Fruit fly (Drosophila melanogaster): Measurements from ENCODE around the gene CG31674.

Gene CG31674

dm6 chr2L:20823196-20824105 is 7.6 kb upstream of the CG31674 start:
- TF ChIP-seq CG5204 (GFP tag; optimal IDR thresholded peaks at IDR 0.05) (no peak), bab1 (GFP tag; optimal IDR thresholded peaks at IDR 0.05) (peak; percentile 44), toe (GFP tag; optimal IDR thresholded peaks at IDR 0.05) (peak; percentile 17), tj (GFP tag; optimal IDR thresholded peaks at IDR 0.05) (peak; percentile 49), kay (GFP tag; ENCODE audit: borderline replicate concordance) (peak; percentile 41), CG33017 (tag; optimal IDR thresholded peaks at IDR 0.05) (no peak), CG11617 (GFP tag; optimal IDR thresholded peaks at IDR 0.05) (no peak), cic (GFP tag; optimal IDR thresholded peaks at IDR 0.05) (peak; percentile 86), pad (GFP tag; optimal IDR thresholded peaks at IDR 0.05) (peak; percentile 100), CG14711 (tag; optimal IDR thresholded peaks at IDR 0.05) (no peak), cnc (optimal IDR thresholded peaks at IDR 0.05) (no peak), Crg-1 (GFP tag; optimal IDR thresholded peaks at IDR 0.05) (no peak), Mnt (GFP tag; optimal IDR thresholded peaks at IDR 0.05) (peak; percentile 99), CG1620 (GFP tag; optimal IDR thresholded peaks at IDR 0.05) (no peak), Clk (GFP tag; optimal IDR thresholded peaks at IDR 0.05) (no peak), CG12768 (GFP tag; optimal IDR thresholded peaks at IDR 0.05) (peak; percentile 48), CG7045 (GFP tag; optimal IDR thresholded peaks at IDR 0.05) (no peak), Hr96 (GFP tag; optimal IDR thresholded peaks at IDR 0.05) (peak; percentile 46), ovo (GFP tag; optimal IDR thresholded peaks at IDR 0.05) (peak; percentile 73), CG7101 (tag; optimal IDR thresholded peaks at IDR 0.05) (no peak)

DNA sequence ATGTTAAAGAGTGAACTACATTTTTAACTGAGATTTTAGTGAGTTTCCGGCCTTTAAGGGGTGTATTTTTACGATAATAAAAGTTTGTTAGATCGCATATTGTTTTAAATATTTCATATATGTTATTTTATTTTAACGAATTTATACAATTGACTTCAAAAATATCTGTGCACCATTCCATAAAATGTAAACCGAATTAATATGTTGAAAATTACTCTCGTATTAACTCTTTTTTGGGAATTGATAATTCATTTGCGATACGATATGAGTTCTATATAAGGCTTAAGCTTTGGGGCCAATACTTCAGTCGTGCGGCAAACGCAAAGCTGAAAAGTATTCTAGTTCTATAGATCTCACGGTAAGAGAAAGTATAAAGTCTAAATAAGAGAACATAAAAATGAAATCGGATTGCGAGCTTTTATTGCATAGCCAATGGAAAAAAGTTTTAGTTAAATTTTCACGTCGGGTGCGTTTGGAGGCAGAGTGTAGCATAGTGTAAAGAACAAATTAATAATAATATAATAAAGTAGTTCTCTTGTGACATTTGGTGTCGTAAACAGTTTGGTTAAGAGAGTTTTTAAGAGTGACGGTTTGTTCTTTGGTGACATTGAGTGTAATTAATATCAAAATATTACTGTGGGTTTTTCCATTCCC is 6.8 kb upstream of the CG31674 start:
- TF ChIP-seq CG33017 (tag; optimal IDR thresholded peaks at IDR 0.05) (peak; percentile 6), cic (GFP tag; optimal IDR thresholded peaks at IDR 0.05) (no peak), ovo (GFP tag; optimal IDR thresholded peaks at IDR 0.05) (no peak), kay (GFP tag; ENCODE audit: borderline replicate concordance) (peak; percentile 96)

DNA sequence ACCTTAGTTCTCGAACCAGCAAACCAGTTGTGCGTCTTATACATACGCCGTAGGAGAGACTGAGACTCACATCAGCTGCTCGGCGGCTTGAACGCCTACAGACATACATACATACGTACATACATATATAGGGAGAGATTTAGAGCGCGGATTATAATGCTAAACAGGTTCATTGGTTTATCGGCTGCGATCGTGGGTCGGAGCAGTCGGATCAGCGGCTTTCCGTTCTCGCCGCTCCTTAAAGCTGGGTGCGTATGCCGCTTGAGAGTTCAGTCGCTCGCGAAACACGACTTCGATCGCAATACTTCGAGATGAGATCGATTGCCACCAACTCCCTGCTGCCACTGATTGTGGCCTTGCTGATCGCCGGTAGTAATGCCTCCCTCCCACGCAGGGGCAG is 5.8 kb upstream of the CG31674 start:
- TF ChIP-seq ovo (GFP tag; optimal IDR thresholded peaks at IDR 0.05) (no peak), kay (GFP tag; ENCODE audit: borderline replicate concordance) (peak; percentile 54), CG11617 (GFP tag; optimal IDR thresholded peaks at IDR 0.05) (no peak), Mnt (GFP tag; optimal IDR thresholded peaks at IDR 0.05) (no peak), toe (GFP tag; optimal IDR thresholded peaks at IDR 0.05) (no peak), pad (GFP tag; optimal IDR thresholded peaks at IDR 0.05) (no peak), CG12768 (GFP tag; optimal IDR thresholded peaks at IDR 0.05) (no peak)

DNA sequence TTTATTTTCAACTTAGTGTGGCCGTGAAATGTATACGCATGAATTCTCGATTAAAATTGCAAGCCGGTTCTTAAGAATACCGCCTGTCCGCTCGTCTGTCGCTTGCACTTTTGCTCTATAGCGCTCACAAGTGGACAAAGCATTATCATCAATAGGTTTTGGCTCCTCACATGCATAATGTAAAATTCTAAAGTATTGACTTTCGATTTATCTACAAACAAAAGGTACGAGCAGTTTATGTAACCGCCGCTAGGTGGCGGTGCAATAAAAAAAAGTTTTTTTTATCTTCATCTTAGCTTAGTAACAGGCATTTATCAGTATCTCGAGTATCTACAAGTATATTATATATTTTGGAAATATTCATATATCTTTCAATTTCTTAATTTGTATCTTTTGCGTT is 4.8 kb upstream of the CG31674 start:
- no peak for TF ChIP-seq CG33017 (tag; optimal IDR thresholded peaks at IDR 0.05)
- peak; percentile 76 for TF ChIP-seq kay (GFP tag; ENCODE audit: borderline replicate concordance)

dm6 chr2L:20827045-20827444 is 4.0 kb upstream of the CG31674 start:
- TF ChIP-seq CG7045 (GFP tag; optimal IDR thresholded peaks at IDR 0.05) = no peak
- no peak for TF ChIP-seq tj (GFP tag; optimal IDR thresholded peaks at IDR 0.05)
- no peak for TF ChIP-seq CG14711 (tag; optimal IDR thresholded peaks at IDR 0.05)
- TF ChIP-seq kay (GFP tag; ENCODE audit: borderline replicate concordance) = no peak
- TF ChIP-seq Mnt (GFP tag; optimal IDR thresholded peaks at IDR 0.05) = no peak
- TF ChIP-seq toe (GFP tag; optimal IDR thresholded peaks at IDR 0.05) = no peak
- TF ChIP-seq pad (GFP tag; optimal IDR thresholded peaks at IDR 0.05) = no peak
- no peak for TF ChIP-seq ovo (GFP tag; optimal IDR thresholded peaks at IDR 0.05)
- TF ChIP-seq Clk (GFP tag; optimal IDR thresholded peaks at IDR 0.05) = no peak
- no peak for TF ChIP-seq CG11617 (GFP tag; optimal IDR thresholded peaks at IDR 0.05)
- no peak for TF ChIP-seq CG7101 (tag; optimal IDR thresholded peaks at IDR 0.05)
- no peak for TF ChIP-seq CG1620 (GFP tag; optimal IDR thresholded peaks at IDR 0.05)
- TF ChIP-seq cic (GFP tag; optimal IDR thresholded peaks at IDR 0.05) = no peak

DNA sequence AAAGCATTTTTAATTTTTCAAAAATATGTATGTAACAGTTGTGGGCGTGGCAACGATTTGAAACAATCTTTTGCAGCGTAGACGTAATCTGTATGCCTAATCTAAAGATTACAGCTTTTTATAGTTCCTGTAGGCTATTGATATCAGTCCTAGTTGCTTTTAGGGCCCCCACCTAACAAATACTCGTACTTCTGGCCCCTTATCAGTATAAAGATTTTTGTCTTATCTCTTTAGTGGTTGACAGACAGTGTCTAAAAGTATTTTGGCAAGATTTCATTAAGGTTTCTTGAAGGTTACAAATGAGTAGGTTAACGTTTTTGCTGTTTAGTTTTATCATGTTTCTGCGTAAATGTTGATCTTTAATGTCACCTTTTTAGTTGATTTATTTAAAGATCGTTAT is 2.4 kb upstream of the CG31674 start:
- TF ChIP-seq Mnt (GFP tag; optimal IDR thresholded peaks at IDR 0.05) = no peak
- peak; percentile 55 for TF ChIP-seq cic (GFP tag; optimal IDR thresholded peaks at IDR 0.05)

DNA sequence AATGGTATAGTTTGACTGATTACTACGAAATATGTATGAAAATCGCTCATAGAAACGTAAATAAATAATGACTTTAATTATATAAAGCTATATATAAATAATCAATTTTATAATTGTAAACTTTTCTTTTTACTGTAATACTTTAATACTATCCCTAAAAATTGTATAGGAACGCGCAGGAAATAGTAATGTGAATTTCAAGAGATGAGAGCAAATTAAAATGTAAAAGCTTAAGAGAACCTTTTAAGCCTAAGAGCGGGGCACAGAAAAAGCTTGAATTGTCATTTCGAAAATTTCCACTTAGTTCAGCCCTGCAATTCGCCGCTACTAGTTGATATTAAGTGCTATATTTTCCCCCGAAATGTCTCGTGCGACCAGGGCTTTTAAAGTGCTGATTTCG is 1.8 kb upstream of the CG31674 start, which contains the start of gene CG31673:
CG31673 (plus strand) TSS at position 301 of the 400 bp plus-strand sequence.
- TF ChIP-seq tj (GFP tag; optimal IDR thresholded peaks at IDR 0.05) = no peak
- no peak for TF ChIP-seq CG12768 (GFP tag; optimal IDR thresholded peaks at IDR 0.05)
- TF ChIP-seq CG14711 (tag; optimal IDR thresholded peaks at IDR 0.05) = no peak
- no peak for TF ChIP-seq cic (GFP tag; optimal IDR thresholded peaks at IDR 0.05)
- TF ChIP-seq CG7045 (GFP tag; optimal IDR thresholded peaks at IDR 0.05) = no peak
- no peak for TF ChIP-seq Hr96 (GFP tag; optimal IDR thresholded peaks at IDR 0.05)
- no peak for TF ChIP-seq Crg-1 (GFP tag; optimal IDR thresholded peaks at IDR 0.05)
- no peak for TF ChIP-seq kay (GFP tag; ENCODE audit: borderline replicate concordance)
- TF ChIP-seq toe (GFP tag; optimal IDR thresholded peaks at IDR 0.05) = no peak
- TF ChIP-seq cnc (optimal IDR thresholded peaks at IDR 0.05) = no peak
- no peak for TF ChIP-seq pad (GFP tag; optimal IDR thresholded peaks at IDR 0.05)
- no peak for TF ChIP-seq bab1 (GFP tag; optimal IDR thresholded peaks at IDR 0.05)
- TF ChIP-seq Clk (GFP tag; optimal IDR thresholded peaks at IDR 0.05) = no peak
- TF ChIP-seq Mnt (GFP tag; optimal IDR thresholded peaks at IDR 0.05) = no peak
- TF ChIP-seq CG5204 (GFP tag; optimal IDR thresholded peaks at IDR 0.05) = no peak
- TF ChIP-seq CG11617 (GFP tag; optimal IDR thresholded peaks at IDR 0.05) = no peak

Data from whole organism, adult.